Worm (Caenorhabditis elegans) whole organism, midembryonic: Measurements from ENCODE around the gene nspe-4.

Source experiments
- T22C8.4 ChIP-seq: fragments of 200-800 bp; sonication (Bioruptor generic); IDR thresholded peaks from 2 replicates; pipeline ENCODE4 v1.3.6; 2022; ENCODE audit warnings: missing genetic modification characterization, missing compliant biosample characterization
- med-1 ChIP-seq: sonication (generic microtip); optimal IDR thresholded peaks from 2 replicates; lab custom pipeline; 2017; ENCODE audit warnings: missing genetic modification characterization, mild to moderate bottlenecking, missing compliant biosample characterization, antibody characterized with exemption, missing genetic modification reagents; ENCODE audit not compliant: insufficient read depth
- ztf-23 ChIP-seq: fragments of 200-800 bp; sonication (Bioruptor generic); IDR thresholded peaks from 2 replicates; pipeline ENCODE4 v1.3.6; 2022; ENCODE audit warnings: missing genetic modification reagents, missing genetic modification characterization, missing compliant biosample characterization

DNA sequence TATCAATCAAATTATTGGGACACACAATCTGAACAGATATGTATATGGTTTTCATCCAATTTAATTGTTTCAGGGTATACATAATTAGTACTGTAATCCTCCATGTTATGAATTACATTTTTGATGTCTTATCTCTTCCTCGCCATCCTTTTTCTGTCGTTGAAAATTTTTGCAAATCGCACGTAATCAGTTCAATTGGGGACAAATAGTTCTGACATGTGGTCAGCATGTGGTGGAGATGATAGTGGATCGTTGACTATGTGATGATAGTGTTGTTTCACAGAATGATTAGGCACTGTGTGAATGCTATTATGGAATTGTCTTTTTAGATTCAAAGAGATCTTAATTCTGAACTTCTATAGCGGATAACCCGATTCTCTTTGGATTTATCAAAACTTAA is 3.1 kb downstream of the nspe-4 start:
- TF ChIP-seq med-1: no peak
- no peak for TF ChIP-seq ztf-23
- no peak for TF ChIP-seq T22C8.4 (GFP tag; lab: Robert Waterston, UW)
